Fruit fly (Drosophila melanogaster): Measurements from ENCODE around the gene CG8461.

The CG8461 gene

dm6 chr3R:14558383-14558883, 45.0 kb upstream of the CG8461 start (continued):
- TF ChIP-seq Dll (GFP tag; IDR thresholded peaks at IDR 0.05; ENCODE audit: partially characterized antibody) (no peak), Dp (GFP tag; optimal IDR thresholded peaks at IDR 0.05) (no peak), Mrtf (GFP tag; IDR thresholded peaks at IDR 0.05) (peak; percentile 77; the same call in 2 of the 3 replicates), Gug (GFP tag; IDR thresholded peaks at IDR 0.05) (peak; percentile 65), ewg (GFP tag; optimal IDR thresholded peaks at IDR 0.05) (peak; percentile 96), maf-S (GFP tag; optimal IDR thresholded peaks at IDR 0.05) (peak; percentile 81), CG2120 (GFP tag; optimal IDR thresholded peaks at IDR 0.05) (peak; percentile 96), Awh (GFP tag; IDR thresholded peaks at IDR 0.05) (peak; percentile 80), Poxn (GFP tag; IDR thresholded peaks at IDR 0.05) (peak; percentile 60; the same call in 1 of the 2 replicates), sd (tag; optimal IDR thresholded peaks at IDR 0.05) (no peak), CG18476 (GFP tag; optimal IDR thresholded peaks at IDR 0.05) (peak; percentile 89), gsb (GFP tag; IDR thresholded peaks at IDR 0.05) (peak; percentile 65), Atf6 (GFP tag; IDR thresholded peaks at IDR 0.05) (peak; percentile 92), slbo (GFP tag; IDR thresholded peaks at IDR 0.05) (peak; percentile 81), Dad (GFP tag; optimal IDR thresholded peaks at IDR 0.05) (peak; percentile 87), CG14860 (GFP tag; IDR thresholded peaks at IDR 0.05; ENCODE audit: partially characterized antibody) (no peak), Opbp (GFP tag; IDR thresholded peaks at IDR 0.05; ENCODE audit: partially characterized antibody) (no peak), croc (GFP tag; conservative IDR thresholded peaks at IDR 0.05) (peak; percentile 77), h (optimal IDR thresholded peaks at IDR 0.05) (no peak), fd3F (GFP tag; optimal IDR thresholded peaks at IDR 0.05) (peak; percentile 88), CoRest (tag; optimal IDR thresholded peaks at IDR 0.05) (peak; percentile 94), Aef1 (GFP tag; IDR thresholded peaks at IDR 0.05) (peak; percentile 82), MTF-1 (GFP tag; optimal IDR thresholded peaks at IDR 0.05; ENCODE audit: borderline replicate concordance) (peak; percentile 60), CG1792 (GFP tag; optimal IDR thresholded peaks at IDR 0.05) (peak; percentile 83), MBD-R2 (GFP tag; IDR thresholded peaks at IDR 0.05) (peak; percentile 62), Nf-YB (GFP tag; optimal IDR thresholded peaks at IDR 0.05) (peak; percentile 80), odd (GFP tag; optimal IDR thresholded peaks at IDR 0.05) (peak; percentile 95), CG17385 (GFP tag; optimal IDR thresholded peaks at IDR 0.05) (peak; percentile 89), Chrac-16 (GFP tag; optimal IDR thresholded peaks at IDR 0.05) (peak; percentile 87), CG4424 (GFP tag; optimal IDR thresholded peaks at IDR 0.05) (peak; percentile 89), crc (GFP tag; optimal IDR thresholded peaks at IDR 0.05) (peak; percentile 87), CG3726 (GFP tag; IDR thresholded peaks at IDR 0.05) (peak; percentile 65; the same call in 2 of the 3 replicates), CG11093 (GFP tag; IDR thresholded peaks at IDR 0.05) (peak; percentile 71), CG10462 (GFP tag; optimal IDR thresholded peaks at IDR 0.05) (peak; percentile 64), bowl (GFP tag; IDR thresholded peaks at IDR 0.05) (peak; percentile 79), cg (GFP tag; optimal IDR thresholded peaks at IDR 0.05) (no peak), CG8281 (tag; optimal IDR thresholded peaks at IDR 0.05) (peak; percentile 65), Hey (tag; optimal IDR thresholded peaks at IDR 0.05) (peak; percentile 30), fu2 (GFP tag; optimal IDR thresholded peaks at IDR 0.05) (peak; percentile 85), CG11696 (GFP tag; IDR thresholded peaks at IDR 0.05) (no peak; the same call in 1 of the 2 replicates), Abd-B (GFP tag; optimal IDR thresholded peaks at IDR 0.05) (peak; percentile 88), HLH4C (GFP tag; IDR thresholded peaks at IDR 0.05; ENCODE audit: partially characterized antibody) (peak; percentile 42; the same call in 1 of the 3 replicates), CG12299 (tag; optimal IDR thresholded peaks at IDR 0.05) (peak; percentile 88), Jarid2 (GFP tag; optimal IDR thresholded peaks at IDR 0.05) (peak; percentile 62), grau (tag; optimal IDR thresholded peaks at IDR 0.05) (peak; percentile 93), amos (GFP tag; IDR thresholded peaks at IDR 0.05; ENCODE audit: partially characterized antibody) (no peak), Hmr (GFP tag; optimal IDR thresholded peaks at IDR 0.05) (peak; percentile 95), B-H1 (GFP tag; IDR thresholded peaks at IDR 0.05) (peak; percentile 83), vvl (GFP tag; IDR thresholded peaks at IDR 0.05) (peak; percentile 92), CG43689 (GFP tag; IDR thresholded peaks at IDR 0.05) (peak; percentile 57; the same call in 1 of the 2 replicates)
